Fruit fly (Drosophila melanogaster): ENCODE results near the gene Nepl5.

The Nepl5 gene

dm6 chr2L:6356686-6357362 lies 24.2 kb upstream of the Nepl5 start (continued):
- TF ChIP-seq CG13424 (tag; optimal IDR thresholded peaks at IDR 0.05) = peak; percentile 17
- no peak for TF ChIP-seq CG10431 (GFP tag; optimal IDR thresholded peaks at IDR 0.05)
- no peak for TF ChIP-seq nerfin-2 (GFP tag; IDR thresholded peaks at IDR 0.05; ENCODE audit: partially characterized antibody)
- no peak for TF ChIP-seq CG31224 (GFP tag; IDR thresholded peaks at IDR 0.05)
- TF ChIP-seq CG1647 (GFP tag; optimal IDR thresholded peaks at IDR 0.05) = no peak
- TF ChIP-seq toy (GFP tag; IDR thresholded peaks at IDR 0.05) = no peak
- TF ChIP-seq CG17612 (GFP tag; IDR thresholded peaks at IDR 0.05) = no peak
- no peak for TF ChIP-seq gcm2 (GFP tag; optimal IDR thresholded peaks at IDR 0.05)
- peak; percentile 56 for TF ChIP-seq caup (GFP tag; optimal IDR thresholded peaks at IDR 0.05; ENCODE audit: severe bottlenecking)
- TF ChIP-seq tup (GFP tag; optimal IDR thresholded peaks at IDR 0.05) = no peak
- TF ChIP-seq CG18476 (GFP tag; optimal IDR thresholded peaks at IDR 0.05) = no peak
- TF ChIP-seq ERR (GFP tag; optimal IDR thresholded peaks at IDR 0.05) = no peak
- TF ChIP-seq exex (tag; optimal IDR thresholded peaks at IDR 0.05) = no peak
- no peak for TF ChIP-seq lilli (GFP tag; optimal IDR thresholded peaks at IDR 0.05)
- TF ChIP-seq chif (GFP tag; optimal IDR thresholded peaks at IDR 0.05) = peak in 1 of 2 experiments; percentile 31
- peak; percentile 45 for TF ChIP-seq CG3281 (GFP tag; optimal IDR thresholded peaks at IDR 0.05)
- TF ChIP-seq CG3995 (GFP tag; optimal IDR thresholded peaks at IDR 0.05) = peak; percentile 73
- no peak for TF ChIP-seq CG12236 (GFP tag; optimal IDR thresholded peaks at IDR 0.05)
- TF ChIP-seq tap (tag; optimal IDR thresholded peaks at IDR 0.05) = peak; percentile 33
- TF ChIP-seq hbn (GFP tag; IDR thresholded peaks at IDR 0.05; ENCODE audit: partially characterized antibody) = no peak
- TF ChIP-seq CkIIα-i1 (GFP tag; IDR thresholded peaks at IDR 0.05) = no peak
- no peak for TF ChIP-seq eyg (GFP tag; optimal IDR thresholded peaks at IDR 0.05)
- TF ChIP-seq Dll (GFP tag; IDR thresholded peaks at IDR 0.05; ENCODE audit: partially characterized antibody) = no peak
- no peak for TF ChIP-seq D (optimal IDR thresholded peaks at IDR 0.05)
- no peak for TF ChIP-seq D (GFP tag; optimal IDR thresholded peaks at IDR 0.05)
- TF ChIP-seq CG31441 (GFP tag; IDR thresholded peaks at IDR 0.05) = peak; percentile 65
- TF ChIP-seq Bgb (GFP tag; IDR thresholded peaks at IDR 0.05; ENCODE audit: partially characterized antibody) = peak; percentile 70
- TF ChIP-seq lab (GFP tag; optimal IDR thresholded peaks at IDR 0.05) = peak; percentile 68
- peak; percentile 67 for TF ChIP-seq Rfx (GFP tag; IDR thresholded peaks at IDR 0.05)
- TF ChIP-seq ara (GFP tag; IDR thresholded peaks at IDR 0.05) = peak; percentile 26; the same call in 1 of the 2 replicates
- TF ChIP-seq ken (GFP tag; IDR thresholded peaks at IDR 0.05) = 0 out of 3 replicates have a peak, but pooled peaks have one; percentile 8
- TF ChIP-seq zen2 (GFP tag; IDR thresholded peaks at IDR 0.05; ENCODE audit: partially characterized antibody) = no peak
- TF ChIP-seq inv (GFP tag; IDR thresholded peaks at IDR 0.05; ENCODE audit: partially characterized antibody) = no peak
- no peak for TF ChIP-seq CG7357 (GFP tag; IDR thresholded peaks at IDR 0.05)
- TF ChIP-seq CG17568 (GFP tag; optimal IDR thresholded peaks at IDR 0.05) = no peak
- TF ChIP-seq yki (optimal IDR thresholded peaks at IDR 0.05) = no peak
- no peak for TF ChIP-seq CG1832 (GFP tag; optimal IDR thresholded peaks at IDR 0.05)
- TF ChIP-seq CG12219 (GFP tag; optimal IDR thresholded peaks at IDR 0.05) = peak; percentile 32
- TF ChIP-seq CG2202 (tag; optimal IDR thresholded peaks at IDR 0.05) = no peak
- no peak for TF ChIP-seq Dp (GFP tag; optimal IDR thresholded peaks at IDR 0.05)
- no peak for TF ChIP-seq Usf (GFP tag; optimal IDR thresholded peaks at IDR 0.05)
- no peak for TF ChIP-seq disco-r (GFP tag; optimal IDR thresholded peaks at IDR 0.05)
- TF ChIP-seq NC2α (GFP tag; optimal IDR thresholded peaks at IDR 0.05) = no peak
- no peak for TF ChIP-seq wor (GFP tag; IDR thresholded peaks at IDR 0.05)
- TF ChIP-seq CG4424 (GFP tag; optimal IDR thresholded peaks at IDR 0.05) = peak; percentile 63
- no peak for TF ChIP-seq twi (tag; optimal IDR thresholded peaks at IDR 0.05)
- no peak for TF ChIP-seq kni (GFP tag; optimal IDR thresholded peaks at IDR 0.05)
- no peak for TF ChIP-seq CG13894 (tag; optimal IDR thresholded peaks at IDR 0.05)
- no peak for TF ChIP-seq CG3838 (GFP tag; optimal IDR thresholded peaks at IDR 0.05)
- TF ChIP-seq mam (GFP tag; optimal IDR thresholded peaks at IDR 0.05) = no peak

Measured in whole organism, embryonic.